Worm (Caenorhabditis elegans) whole organism, L3 larva: ENCODE measurements around the gene nas-9.

Experiments
- ZK546.5 ChIP-seq: sonication (generic microtip); optimal IDR thresholded peaks from 2 replicates; lab custom pipeline; 2017; ENCODE audit warnings: missing biosample characterization, missing genetic modification characterization
- aly-2 ChIP-seq: fragments of 150-350 bp; optimal IDR thresholded peaks from 2 replicates; lab custom pipeline; 2014; ENCODE audit warnings: missing biosample characterization, missing genetic modification characterization
- ama-1 ChIP-seq: fragments of 150-350 bp; optimal IDR thresholded peaks from 2 replicates; lab custom pipeline; 2018
- ceh-16 ChIP-seq: sonication (generic microtip); optimal IDR thresholded peaks from 2 replicates; lab custom pipeline; 2017; ENCODE audit warnings: missing biosample characterization, missing genetic modification characterization
- ceh-28 ChIP-seq: fragments of 150-350 bp; optimal IDR thresholded peaks from 2 replicates; lab custom pipeline; 2014; ENCODE audit warnings: missing biosample characterization, missing genetic modification reagents, missing genetic modification characterization
- ceh-82 ChIP-seq: fragments of 150-350 bp; optimal IDR thresholded peaks from 2 replicates; lab custom pipeline; 2014; ENCODE audit warnings: missing biosample characterization, missing genetic modification characterization
- ceh-9 ChIP-seq: sonication (generic microtip); optimal IDR thresholded peaks from 2 replicates; lab custom pipeline; 2018; ENCODE audit warnings: missing biosample characterization, missing genetic modification characterization
- daf-12 ChIP-seq: fragments of 150-350 bp; optimal IDR thresholded peaks from 2 replicates; lab custom pipeline; 2014; ENCODE audit warnings: missing biosample characterization, missing genetic modification reagents, missing genetic modification characterization
- egl-5 ChIP-seq: fragments of 150-350 bp; optimal IDR thresholded peaks from 2 replicates; lab custom pipeline; 2017; ENCODE audit warnings: missing biosample characterization, missing genetic modification reagents, missing genetic modification characterization, inconsistent platforms
- elt-1 ChIP-seq: fragments of 150-350 bp; optimal IDR thresholded peaks from 2 replicates; lab custom pipeline; 2014; ENCODE audit warnings: missing biosample characterization, missing genetic modification characterization
- elt-2 ChIP-seq: sonication (generic microtip); optimal IDR thresholded peaks from 2 replicates; lab custom pipeline; 2016; ENCODE audit warnings: missing genetic modification reagents, mild to moderate bottlenecking, missing genetic modification characterization, missing compliant biosample characterization
- eor-1 ChIP-seq, 2 experiments: fragments of 150-350 bp; optimal IDR thresholded peaks; 2 replicates each; lab custom pipeline; 2014 to 2018; ENCODE audit warnings: missing biosample characterization in 2 of 2, missing genetic modification characterization in 2 of 2
- fkh-10 ChIP-seq: sonication (generic microtip); optimal IDR thresholded peaks from 2 replicates; lab custom pipeline; 2017; ENCODE audit warnings: missing biosample characterization, missing genetic modification reagents, missing genetic modification characterization
- fos-1 ChIP-seq: fragments of 150-350 bp; optimal IDR thresholded peaks from 2 replicates; lab custom pipeline; 2014; ENCODE audit warnings: missing biosample characterization, missing genetic modification characterization
- hmg-11 ChIP-seq: sonication (generic microtip); optimal IDR thresholded peaks from 2 replicates; lab custom pipeline; 2016; ENCODE audit warnings: missing genetic modification characterization, missing compliant biosample characterization
- jun-1 ChIP-seq: fragments of 150-350 bp; optimal IDR thresholded peaks from 2 replicates; lab custom pipeline; 2014; ENCODE audit warnings: missing biosample characterization, missing genetic modification reagents, missing genetic modification characterization
- lin-15B ChIP-seq: fragments of 150-350 bp; optimal IDR thresholded peaks from 2 replicates; lab custom pipeline; 2014; ENCODE audit warnings: missing biosample characterization, missing genetic modification characterization
- lin-39 ChIP-seq: fragments of 150-350 bp; optimal IDR thresholded peaks from 2 replicates; lab custom pipeline; 2018; ENCODE audit warnings: missing biosample characterization, missing genetic modification reagents, missing genetic modification characterization
- lsy-12 ChIP-seq: sonication (generic microtip); optimal IDR thresholded peaks from 2 replicates; lab custom pipeline; 2016; ENCODE audit warnings: mild to moderate bottlenecking, missing genetic modification characterization, missing compliant biosample characterization
- mdl-1 ChIP-seq: fragments of 150-350 bp; optimal IDR thresholded peaks from 2 replicates; lab custom pipeline; 2014; ENCODE audit warnings: missing biosample characterization, missing genetic modification characterization
- nfya-1 ChIP-seq: sonication (generic microtip); optimal IDR thresholded peaks from 2 replicates; lab custom pipeline; 2017; ENCODE audit warnings: missing genetic modification characterization, mild to moderate bottlenecking, missing compliant biosample characterization, antibody characterized with exemption, moderate library complexity; ENCODE audit not compliant: insufficient read depth
- nhr-11 ChIP-seq: fragments of 150-350 bp; optimal IDR thresholded peaks from 2 replicates; lab custom pipeline; 2014; ENCODE audit warnings: missing biosample characterization, missing genetic modification characterization
- nhr-12 ChIP-seq: fragments of 150-350 bp; optimal IDR thresholded peaks from 2 replicates; lab custom pipeline; 2014; ENCODE audit warnings: missing biosample characterization, missing genetic modification characterization
- nhr-23 ChIP-seq: fragments of 150-350 bp; optimal IDR thresholded peaks from 2 replicates; lab custom pipeline; 2014; ENCODE audit warnings: missing biosample characterization, missing genetic modification reagents, missing genetic modification characterization
- nhr-237 ChIP-seq: fragments of 150-350 bp; optimal IDR thresholded peaks from 2 replicates; lab custom pipeline; 2014; ENCODE audit warnings: missing biosample characterization, missing genetic modification characterization
- nhr-43 ChIP-seq: sonication (generic microtip); optimal IDR thresholded peaks from 2 replicates; lab custom pipeline; 2016; ENCODE audit warnings: mild to moderate bottlenecking, missing genetic modification characterization, missing compliant biosample characterization; ENCODE audit not compliant: poor library complexity, severe bottlenecking
- nhr-67 ChIP-seq: fragments of 150-350 bp; optimal IDR thresholded peaks from 2 replicates; lab custom pipeline; 2014; ENCODE audit warnings: missing biosample characterization, missing genetic modification characterization
- nhr-77 ChIP-seq: fragments of 150-350 bp; optimal IDR thresholded peaks from 2 replicates; lab custom pipeline; 2014; ENCODE audit warnings: missing biosample characterization, missing genetic modification characterization
- pha-4 ChIP-seq: fragments of 150-350 bp; optimal IDR thresholded peaks from 2 replicates; lab custom pipeline; 2014; ENCODE audit warnings: missing biosample characterization, missing genetic modification reagents, missing genetic modification characterization
- pqm-1 ChIP-seq: fragments of 150-350 bp; optimal IDR thresholded peaks from 2 replicates; lab custom pipeline; 2017; ENCODE audit warnings: missing biosample characterization, missing genetic modification characterization, inconsistent platforms
- sea-2 ChIP-seq: fragments of 150-350 bp; sonication (generic microtip); optimal IDR thresholded peaks from 4 replicates; lab custom pipeline; 2014; ENCODE audit warnings: missing biosample characterization, missing genetic modification reagents, missing genetic modification characterization
- skn-1 ChIP-seq: fragments of 150-350 bp; optimal IDR thresholded peaks from 2 replicates; lab custom pipeline; 2014; ENCODE audit warnings: missing biosample characterization, missing genetic modification characterization
- snpc-4 ChIP-seq: fragments of 150-350 bp; optimal IDR thresholded peaks from 2 replicates; lab custom pipeline; 2014; ENCODE audit warnings: missing biosample characterization, missing genetic modification characterization
- tbx-2 ChIP-seq: sonication (generic microtip); optimal IDR thresholded peaks from 2 replicates; lab custom pipeline; 2016; ENCODE audit warnings: mild to moderate bottlenecking, missing genetic modification characterization, missing compliant biosample characterization
- unc-39 ChIP-seq: sonication (generic microtip); optimal IDR thresholded peaks from 4 replicates; lab custom pipeline; 2017; ENCODE audit warnings: missing biosample characterization, missing genetic modification characterization
- unc-62 ChIP-seq: fragments of 150-350 bp; sonication (generic microtip); optimal IDR thresholded peaks from 4 replicates; lab custom pipeline; 2014; ENCODE audit warnings: missing biosample characterization, missing genetic modification reagents, missing genetic modification characterization
- zag-1 ChIP-seq: fragments of 150-350 bp; optimal IDR thresholded peaks from 2 replicates; lab custom pipeline; 2014; ENCODE audit warnings: missing biosample characterization, missing genetic modification characterization
- ztf-11 ChIP-seq: fragments of 150-350 bp; optimal IDR thresholded peaks from 2 replicates; lab custom pipeline; 2014; ENCODE audit warnings: missing biosample characterization, missing genetic modification characterization
- ztf-4 ChIP-seq: fragments of 150-350 bp; optimal IDR thresholded peaks from 2 replicates; lab custom pipeline; 2014; ENCODE audit warnings: missing biosample characterization, missing genetic modification characterization

Gene nas-9

ce11 chrV:4826710-4827380 is 13.0 kb downstream of the nas-9 start, which contains the start of the genes hsp-6 and C37H5.5 (continued):
- peak; percentile 67 for TF ChIP-seq skn-1 (tag; lab: Kevin White, UChicago)
- TF ChIP-seq nhr-11 (tag; lab: Kevin White, UChicago), result no peak
- peak; percentile 47 for TF ChIP-seq ceh-28 (tag; lab: Kevin White, UChicago)
- peak; percentile 80 for TF ChIP-seq nhr-23 (tag; lab: Kevin White, UChicago)
- TF ChIP-seq elt-2 (tag; lab: Kevin White, UChicago), result peak; percentile 60
- TF ChIP-seq lin-15B (tag; lab: Kevin White, UChicago), result peak; percentile 91
- TF ChIP-seq nfya-1 (tag; lab: Kevin White, UChicago), result peak; percentile 96
- no peak for TF ChIP-seq ceh-9 (tag; lab: Kevin White, UChicago)
- peak; percentile 58 for TF ChIP-seq hmg-11 (tag; lab: Kevin White, UChicago)
- peak; percentile 50 for TF ChIP-seq lsy-12 (tag; lab: Kevin White, UChicago)

ce11 chrV:4823683-4824391 is 16.0 kb downstream of the nas-9 start:
- TF ChIP-seq ama-1 (lab: Kevin White, UChicago), result peak; percentile 90
- TF ChIP-seq tbx-2 (tag; lab: Kevin White, UChicago), result peak; percentile 24
- no peak for TF ChIP-seq zag-1 (tag; lab: Kevin White, UChicago)
- no peak for TF ChIP-seq ceh-16 (tag; lab: Kevin White, UChicago)
- no peak for TF ChIP-seq nhr-237 (tag; lab: Kevin White, UChicago)
- TF ChIP-seq pha-4, result peak; percentile 30
- no peak for TF ChIP-seq lin-39 (tag; lab: Kevin White, UChicago)
- TF ChIP-seq ZK546.5 (tag; lab: Kevin White, UChicago), result no peak
- peak; percentile 29 for TF ChIP-seq nhr-43 (tag; lab: Kevin White, UChicago)
- no peak for TF ChIP-seq pqm-1 (tag; lab: Kevin White, UChicago)
- TF ChIP-seq lsy-12 (tag; lab: Kevin White, UChicago), result peak; percentile 74
- no peak for TF ChIP-seq nhr-67 (tag; lab: Kevin White, UChicago)
- TF ChIP-seq lin-15B (tag; lab: Kevin White, UChicago), result no peak
- no peak for TF ChIP-seq snpc-4
- TF ChIP-seq fos-1, result no peak
- peak; percentile 83 for TF ChIP-seq ztf-4
- TF ChIP-seq sea-2, result no peak
- no peak for TF ChIP-seq hmg-11 (tag; lab: Kevin White, UChicago)
- no peak for TF ChIP-seq eor-1 (tag; optimal IDR thresholded peaks at IDR 0.05; lab: Kevin White, UChicago)
- TF ChIP-seq nhr-23 (tag; lab: Kevin White, UChicago), result peak; percentile 49
- TF ChIP-seq ztf-11 (tag; lab: Kevin White, UChicago), result no peak
- peak; percentile 55 for TF ChIP-seq elt-2 (tag; lab: Kevin White, UChicago)
- no peak for TF ChIP-seq nhr-11 (tag; lab: Kevin White, UChicago)
- TF ChIP-seq mdl-1, result no peak
- peak; percentile 8 for TF ChIP-seq aly-2 (tag; lab: Kevin White, UChicago)
- TF ChIP-seq nhr-77 (tag; lab: Kevin White, UChicago), result no peak
- TF ChIP-seq nhr-12 (tag; lab: Kevin White, UChicago), result no peak
- TF ChIP-seq egl-5, result no peak
- peak; percentile 5 for TF ChIP-seq nfya-1 (tag; lab: Kevin White, UChicago)
- TF ChIP-seq jun-1 (tag; lab: Kevin White, UChicago), result no peak
- no peak for TF ChIP-seq daf-12 (tag; lab: Kevin White, UChicago)
- TF ChIP-seq, all 47 proteins: peak for 10

ce11 chrV:4823323-4823682 is 16.5 kb downstream of the nas-9 start, which contains the start of gene adss-1:
Gene adss-1, minus strand, starts transcription at chrV:4823423.
- no peak for TF ChIP-seq elt-2 (tag; lab: Kevin White, UChicago)
- no peak for TF ChIP-seq nhr-77 (tag; lab: Kevin White, UChicago)
- no peak for TF ChIP-seq elt-1 (tag; lab: Kevin White, UChicago)
- no peak for TF ChIP-seq ceh-82 (tag; lab: Kevin White, UChicago)
- no peak for TF ChIP-seq ceh-9 (tag; lab: Kevin White, UChicago)
- no peak for TF ChIP-seq egl-5
- TF ChIP-seq nhr-11 (tag; lab: Kevin White, UChicago), result no peak
- TF ChIP-seq nhr-43 (tag; lab: Kevin White, UChicago), result no peak
- TF ChIP-seq zag-1 (tag; lab: Kevin White, UChicago), result no peak
- no peak for TF ChIP-seq ztf-4
- no peak for TF ChIP-seq lin-39 (tag; lab: Kevin White, UChicago)
- TF ChIP-seq unc-39 (tag; lab: Kevin White, UChicago), result no peak
- no peak for TF ChIP-seq snpc-4
- no peak for TF ChIP-seq fkh-10 (GFP tag; lab: Kevin White, UChicago)
- TF ChIP-seq ama-1 (lab: Kevin White, UChicago), result no peak
- no peak for TF ChIP-seq nhr-12 (tag; lab: Kevin White, UChicago)
- TF ChIP-seq unc-62, result no peak
